Fruit fly (Drosophila melanogaster) whole organism, embryonic: ENCODE data around the gene CG5188.
A peak's percentile ranks its signal among the peaks of the same experiment; 100 is the strongest.

Source experiments
- BEAF-32 ChIP-seq: fragments of 200-800 bp; sonication (Bioruptor generic); optimal IDR thresholded peaks from 3 replicates; lab custom pipeline; 2017; ENCODE audit warnings: missing biosample characterization, missing genetic modification characterization, mild to moderate bottlenecking, moderate library complexity, missing genetic modification reagents
- Bgb ChIP-seq: fragments of 200-800 bp; sonication (Bioruptor generic); IDR thresholded peaks from 2 replicates; pipeline ENCODE4 v1.3.6; 2022; ENCODE audit warnings: missing biosample characterization, missing genetic modification characterization; ENCODE audit not compliant: partially characterized antibody
- Bteb2 ChIP-seq: fragments of 200-800 bp; sonication (Bioruptor generic); optimal IDR thresholded peaks from 2 replicates; lab custom pipeline; 2016; ENCODE audit warnings: missing biosample characterization, missing genetic modification characterization
- CG12659 ChIP-seq: fragments of 200-800 bp; sonication (Bioruptor generic); optimal IDR thresholded peaks from 3 replicates; lab custom pipeline; 2017; ENCODE audit warnings: mild to moderate bottlenecking, missing biosample characterization, missing genetic modification reagents, missing genetic modification characterization
- CG13624 ChIP-seq: fragments of 200-800 bp; sonication (Bioruptor generic); optimal IDR thresholded peaks from 2 replicates; lab custom pipeline; 2016; ENCODE audit warnings: missing biosample characterization, missing genetic modification characterization
- CG1603 ChIP-seq: fragments of 200-800 bp; sonication (Bioruptor generic); optimal IDR thresholded peaks from 2 replicates; lab custom pipeline; 2019; ENCODE audit warnings: missing biosample characterization, mild to moderate bottlenecking, missing genetic modification characterization, moderate library complexity
- CG17359 ChIP-seq: fragments of 200-800 bp; sonication (Bioruptor generic); optimal IDR thresholded peaks from 3 replicates; lab custom pipeline; 2018; ENCODE audit warnings: missing biosample characterization, mild to moderate bottlenecking, missing genetic modification characterization, moderate library complexity
- CG17568 ChIP-seq: fragments of 200-800 bp; sonication (Bioruptor generic); optimal IDR thresholded peaks from 2 replicates; lab custom pipeline; 2018; ENCODE audit warnings: missing biosample characterization, mild to moderate bottlenecking, missing genetic modification characterization, moderate library complexity
- CG17912 ChIP-seq: fragments of 200-800 bp; sonication (Bioruptor generic); optimal IDR thresholded peaks from 2 replicates; lab custom pipeline; 2018; ENCODE audit warnings: missing biosample characterization, mild to moderate bottlenecking, missing genetic modification characterization
- CG2116 ChIP-seq: fragments of 200-800 bp; sonication (Bioruptor generic); optimal IDR thresholded peaks from 3 replicates; lab custom pipeline; 2018; ENCODE audit warnings: missing biosample characterization, mild to moderate bottlenecking, missing genetic modification characterization
- CG2129 ChIP-seq: fragments of 200-800 bp; sonication (Bioruptor generic); IDR thresholded peaks from 2 replicates; pipeline ENCODE4 v1.3.6; 2022; ENCODE audit warnings: missing biosample characterization, missing genetic modification characterization; ENCODE audit not compliant: partially characterized antibody
- CG2712 ChIP-seq: fragments of 200-800 bp; optimal IDR thresholded peaks from 3 replicates; lab custom pipeline; 2019; ENCODE audit warnings: missing biosample characterization, mild to moderate bottlenecking, missing genetic modification characterization, moderate library complexity
- CG31388 ChIP-seq: fragments of 200-800 bp; sonication (Bioruptor generic); optimal IDR thresholded peaks from 2 replicates; lab custom pipeline; 2016; ENCODE audit warnings: missing biosample characterization, missing genetic modification characterization
- CG3726 ChIP-seq: fragments of 200-800 bp; sonication (Bioruptor generic); IDR thresholded peaks from 3 replicates; pipeline ENCODE4, ENCODE4 v1.3.6; 2022; ENCODE audit warnings: missing biosample characterization, missing genetic modification characterization
- CG3995 ChIP-seq: fragments of 200-800 bp; sonication (Bioruptor generic); optimal IDR thresholded peaks from 3 replicates; lab custom pipeline; 2016; ENCODE audit warnings: missing biosample characterization, missing genetic modification characterization
- CG42726 ChIP-seq: fragments of 200-800 bp; sonication (Bioruptor generic); IDR thresholded peaks from 2 replicates; pipeline ENCODE4 v1.3.6; 2022; ENCODE audit warnings: missing biosample characterization, missing genetic modification characterization; ENCODE audit not compliant: partially characterized antibody
- CG6272 ChIP-seq: fragments of 200-800 bp; sonication (Bioruptor generic); IDR thresholded peaks from 2 replicates; pipeline ENCODE4 v1.3.6; 2022; ENCODE audit warnings: missing biosample characterization, missing genetic modification characterization
- CG9932 ChIP-seq: fragments of 200-800 bp; sonication (Bioruptor generic); IDR thresholded peaks from 2 replicates; pipeline ENCODE4 v1.3.6; 2022; ENCODE audit warnings: missing biosample characterization, missing genetic modification characterization
- Dad ChIP-seq: fragments of 200-800 bp; sonication (Bioruptor generic); optimal IDR thresholded peaks from 3 replicates; lab custom pipeline; 2016; ENCODE audit warnings: missing biosample characterization, missing genetic modification characterization
- Dp ChIP-seq: fragments of 200-800 bp; sonication (Bioruptor generic); optimal IDR thresholded peaks from 2 replicates; lab custom pipeline; 2018; ENCODE audit warnings: missing biosample characterization, mild to moderate bottlenecking, missing genetic modification characterization, moderate library complexity
- Ets65A ChIP-seq: fragments of 200-800 bp; sonication (Bioruptor generic); peaks from one replicate; lab custom pipeline; 2016; ENCODE audit warnings: missing biosample characterization, missing genetic modification characterization
- Ets97D ChIP-seq: fragments of 200-800 bp; sonication (Bioruptor generic); optimal IDR thresholded peaks from 3 replicates; lab custom pipeline; 2016; ENCODE audit warnings: missing biosample characterization, missing genetic modification characterization
- HmgZ ChIP-seq: fragments of 200-800 bp; sonication (Bioruptor generic); optimal IDR thresholded peaks from 2 replicates; lab custom pipeline; 2018; ENCODE audit warnings: missing biosample characterization, mild to moderate bottlenecking, missing genetic modification characterization
- Hr3 ChIP-seq: fragments of 200-800 bp; sonication (Bioruptor generic); optimal IDR thresholded peaks from 3 replicates; lab custom pipeline; 2016; ENCODE audit warnings: missing biosample characterization, missing genetic modification characterization
- Myb ChIP-seq: fragments of 200-800 bp; sonication (Bioruptor generic); optimal IDR thresholded peaks from 2 replicates; lab custom pipeline; 2016; ENCODE audit warnings: missing biosample characterization, missing genetic modification characterization
- Opbp ChIP-seq: fragments of 200-800 bp; sonication (Bioruptor generic); IDR thresholded peaks from 3 replicates; pipeline ENCODE4 v1.3.6; 2022; ENCODE audit warnings: missing biosample characterization, missing genetic modification characterization; ENCODE audit not compliant: partially characterized antibody
- Sry-δ ChIP-seq: fragments of 200-800 bp; sonication (Bioruptor generic); optimal IDR thresholded peaks from 2 replicates; lab custom pipeline; 2016; ENCODE audit warnings: missing biosample characterization, missing genetic modification characterization
- Xbp1 ChIP-seq: fragments of 200-800 bp; sonication (Bioruptor generic); optimal IDR thresholded peaks from 3 replicates; lab custom pipeline; 2016; ENCODE audit warnings: missing biosample characterization, mild to moderate bottlenecking, missing genetic modification characterization
- ac ChIP-seq: fragments of 200-800 bp; sonication (Bioruptor generic); optimal IDR thresholded peaks from 3 replicates; lab custom pipeline; 2017; ENCODE audit warnings: missing biosample characterization, mild to moderate bottlenecking, missing genetic modification characterization
- bbx ChIP-seq: fragments of 200-800 bp; sonication (Bioruptor generic); IDR thresholded peaks from 2 replicates; pipeline ENCODE4 v1.3.6; 2022; ENCODE audit warnings: missing biosample characterization, missing genetic modification characterization; ENCODE audit not compliant: partially characterized antibody
- ftz-f1 ChIP-seq: fragments of 200-800 bp; sonication (Bioruptor generic); optimal IDR thresholded peaks from 2 replicates; lab custom pipeline; 2016; ENCODE audit warnings: missing biosample characterization, missing genetic modification characterization
- gfzf ChIP-seq: fragments of 200-800 bp; sonication (Bioruptor generic); optimal IDR thresholded peaks from 2 replicates; lab custom pipeline; 2016; ENCODE audit warnings: missing biosample characterization, mild to moderate bottlenecking, missing genetic modification characterization, moderate library complexity
- grn ChIP-seq: fragments of 200-800 bp; sonication (Bioruptor generic); optimal IDR thresholded peaks from 3 replicates; lab custom pipeline; 2017; ENCODE audit warnings: missing biosample characterization, missing genetic modification characterization
- gro ChIP-seq: fragments of 200-800 bp; sonication (Bioruptor generic); optimal IDR thresholded peaks from 2 replicates; lab custom pipeline; 2016; ENCODE audit warnings: missing biosample characterization, missing genetic modification characterization
- hbn ChIP-seq: fragments of 200-800 bp; sonication (Bioruptor generic); IDR thresholded peaks from 2 replicates; pipeline ENCODE4 v1.3.6; 2022; ENCODE audit warnings: missing biosample characterization, missing genetic modification characterization; ENCODE audit not compliant: partially characterized antibody
- knrl ChIP-seq: fragments of 200-800 bp; sonication (Bioruptor generic); IDR thresholded peaks from 3 replicates; pipeline ENCODE4 v1.3.6; 2022; ENCODE audit warnings: missing biosample characterization, missing genetic modification characterization; ENCODE audit not compliant: partially characterized antibody
- lilli ChIP-seq: fragments of 200-800 bp; sonication (Bioruptor generic); optimal IDR thresholded peaks from 3 replicates; lab custom pipeline; 2016; ENCODE audit warnings: missing biosample characterization, missing genetic modification characterization
- luna ChIP-seq: fragments of 200-800 bp; sonication (Bioruptor generic); optimal IDR thresholded peaks from 2 replicates; lab custom pipeline; 2016; ENCODE audit warnings: missing biosample characterization, missing genetic modification characterization
- maf-S ChIP-seq: fragments of 200-800 bp; sonication (Bioruptor generic); optimal IDR thresholded peaks from 2 replicates; lab custom pipeline; 2016; ENCODE audit warnings: missing biosample characterization, missing genetic modification characterization
- onecut ChIP-seq: fragments of 200-800 bp; sonication (Bioruptor generic); IDR thresholded peaks from 2 replicates; pipeline ENCODE4 v1.3.6; 2022; ENCODE audit warnings: missing biosample characterization, missing genetic modification characterization
- phol ChIP-seq: fragments of 200-800 bp; sonication (Bioruptor generic); optimal IDR thresholded peaks from 3 replicates; lab custom pipeline; 2018; ENCODE audit warnings: missing biosample characterization, mild to moderate bottlenecking, missing genetic modification characterization, moderate library complexity
- row ChIP-seq: fragments of 200-800 bp; sonication (Bioruptor generic); IDR thresholded peaks from 3 replicates; pipeline ENCODE4 v1.3.6; 2022; ENCODE audit warnings: missing biosample characterization, missing genetic modification characterization
- sna ChIP-seq: fragments of 200-800 bp; sonication (Bioruptor generic); IDR thresholded peaks from 2 replicates; pipeline ENCODE4 v1.3.6; 2022; ENCODE audit warnings: missing biosample characterization, missing genetic modification characterization; ENCODE audit not compliant: partially characterized antibody
- sob ChIP-seq: fragments of 200-800 bp; sonication (Bioruptor generic); IDR thresholded peaks from 2 replicates; pipeline ENCODE4 v1.3.6; 2022; ENCODE audit warnings: missing biosample characterization, missing genetic modification characterization
- ssp ChIP-seq: fragments of 200-800 bp; sonication (Bioruptor generic); IDR thresholded peaks from 2 replicates; pipeline ENCODE4 v1.3.6; 2022; ENCODE audit warnings: missing biosample characterization, missing genetic modification characterization
- stwl ChIP-seq: fragments of 200-800 bp; sonication (Bioruptor generic); optimal IDR thresholded peaks from 3 replicates; lab custom pipeline; 2018; ENCODE audit warnings: missing biosample characterization, mild to moderate bottlenecking, missing genetic modification characterization, moderate library complexity
- vfl ChIP-seq: fragments of 200-800 bp; sonication (Bioruptor generic); optimal IDR thresholded peaks from 2 replicates; lab custom pipeline; 2016; ENCODE audit warnings: missing biosample characterization, missing genetic modification characterization
- vnd ChIP-seq: fragments of 200-800 bp; sonication (Bioruptor generic); IDR thresholded peaks from 3 replicates; pipeline ENCODE4 v1.3.6; 2022; ENCODE audit warnings: missing biosample characterization, missing genetic modification characterization; ENCODE audit not compliant: partially characterized antibody
- vvl ChIP-seq: fragments of 200-800 bp; sonication (Bioruptor generic); IDR thresholded peaks from 2 replicates; pipeline ENCODE4 v1.3.6; 2022; ENCODE audit warnings: missing biosample characterization, missing genetic modification characterization
- zfh2 ChIP-seq: fragments of 200-800 bp; sonication (Bioruptor generic); optimal IDR thresholded peaks from 2 replicates; lab custom pipeline; 2016; ENCODE audit warnings: missing biosample characterization, missing genetic modification characterization

Gene CG5188

dm6 chr2L:10437317-10437716 lies 8.7 kb downstream of the CG5188 start, which contains the start of gene STUB1 (continued):
- TF ChIP-seq grn (GFP tag; lab: Kevin White, UChicago) (no peak), Dad (GFP tag; lab: Kevin White, UChicago) (peak; percentile 8), CG13624 (GFP tag; lab: Kevin White, UChicago) (peak; percentile 52), row (GFP tag; lab: Robert Waterston, UW) (peak; percentile 77), CG17568 (GFP tag; lab: Kevin White, UChicago) (no peak), CG12659 (GFP tag; lab: Kevin White, UChicago) (peak; percentile 66), Bgb (peak; percentile 100), CG2116 (GFP tag; lab: Kevin White, UChicago) (peak; percentile 65), CG3726 (GFP tag; lab: Robert Waterston, UW) (no peak), Xbp1 (GFP tag; lab: Kevin White, UChicago) (peak; percentile 16), sob (peak; percentile 61), CG1603 (tag; lab: Kevin White, UChicago) (peak; percentile 88), luna (GFP tag; lab: Kevin White, UChicago) (peak; percentile 3), Opbp (peak; percentile 97), Hr3 (no peak), hbn (peak; percentile 97), maf-S (GFP tag; lab: Kevin White, UChicago) (peak; percentile 11), phol (tag; lab: Kevin White, UChicago) (peak; percentile 19), CG17912 (GFP tag; lab: Kevin White, UChicago) (no peak), vnd (GFP tag; lab: Robert Waterston, UW) (peak; percentile 98), Ets97D (peak; percentile 42), HmgZ (tag; lab: Kevin White, UChicago) (peak; percentile 77), gfzf (GFP tag; lab: Kevin White, UChicago) (peak; percentile 3), zfh2 (GFP tag; lab: Kevin White, UChicago) (peak; percentile 57), Sry-δ (GFP tag; lab: Kevin White, UChicago) (peak; percentile 89), sna (GFP tag; lab: Robert Waterston, UW) (peak; percentile 96), lilli (peak; percentile 31), vfl (GFP tag; lab: Kevin White, UChicago) (peak; percentile 25), CG2129 (peak; percentile 48), gro (GFP tag; lab: Kevin White, UChicago) (peak; percentile 30), CG3995 (GFP tag; lab: Kevin White, UChicago) (peak; percentile 59), ssp (GFP tag; lab: Robert Waterston, UW) (0 out of 2 replicates have a peak, but pooled peaks have one; percentile 18), ac (GFP tag; lab: Kevin White, UChicago) (no peak), CG31388 (no peak), knrl (GFP tag; lab: Robert Waterston, UW) (peak; percentile 97), CG6272 (peak; percentile 31; the same call in 1 of the 2 replicates), bbx (GFP tag; lab: Robert Waterston, UW) (peak; percentile 99), stwl (tag; lab: Kevin White, UChicago) (peak; percentile 53), BEAF-32 (GFP tag; lab: Kevin White, UChicago) (peak; percentile 94), CG17359 (tag; lab: Kevin White, UChicago) (no peak), ftz-f1 (no peak), Bteb2 (peak; percentile 2), Ets65A (GFP tag; lab: Kevin White, UChicago) (peak; percentile 25), onecut (peak; percentile 51), Myb (peak; percentile 81), CG9932 (GFP tag; lab: Robert Waterston, UW) (no peak; the same call in 1 of the 2 replicates), CG42726 (GFP tag; lab: Robert Waterston, UW) (peak; percentile 98), vvl (GFP tag; lab: Robert Waterston, UW) (peak; percentile 69), Dp (GFP tag; lab: Kevin White, UChicago) (peak; percentile 81), CG2712 (no peak)
